Fruit fly (Drosophila melanogaster) Kc167 (cell line): Measurements from ENCODE around the gene HP1e.

Experiments used
- Myc ChIP-seq: fragments of >200 bp; optimal IDR thresholded peaks from 2 replicates; lab custom pipeline; 2017; ENCODE audit warnings: missing external identifiers
- ttk ChIP-seq: sonication (Bioruptor generic); optimal IDR thresholded peaks from 2 replicates; lab custom pipeline; 2017; ENCODE audit warnings: missing external identifiers

DNA sequence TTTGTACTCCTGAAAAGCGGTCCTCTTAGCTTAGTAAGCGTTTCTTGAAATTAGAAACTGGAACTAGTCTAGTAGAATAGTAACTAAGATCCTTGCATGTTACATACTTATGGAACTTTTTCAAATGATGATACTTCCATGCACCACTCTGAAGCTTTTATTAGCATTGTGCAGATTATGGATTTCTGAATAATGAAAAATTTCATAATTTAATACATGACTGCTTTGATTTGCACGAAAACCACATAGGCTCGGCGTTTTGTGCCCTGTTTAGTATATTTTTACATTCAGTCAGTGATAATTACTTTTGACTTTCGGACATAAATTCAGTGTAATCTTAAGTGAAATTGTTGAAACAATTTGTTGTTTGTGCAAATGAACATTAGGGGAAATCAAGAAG, 33.6 kb downstream of the HP1e start, which contains the start of gene CG43675:
- TF ChIP-seq ttk (lab: Kevin White, UChicago) (no peak), Myc (lab: Kevin White, UChicago) (no peak)
